Worm (Caenorhabditis elegans): ENCODE results near the gene cwp-5.

DNA sequence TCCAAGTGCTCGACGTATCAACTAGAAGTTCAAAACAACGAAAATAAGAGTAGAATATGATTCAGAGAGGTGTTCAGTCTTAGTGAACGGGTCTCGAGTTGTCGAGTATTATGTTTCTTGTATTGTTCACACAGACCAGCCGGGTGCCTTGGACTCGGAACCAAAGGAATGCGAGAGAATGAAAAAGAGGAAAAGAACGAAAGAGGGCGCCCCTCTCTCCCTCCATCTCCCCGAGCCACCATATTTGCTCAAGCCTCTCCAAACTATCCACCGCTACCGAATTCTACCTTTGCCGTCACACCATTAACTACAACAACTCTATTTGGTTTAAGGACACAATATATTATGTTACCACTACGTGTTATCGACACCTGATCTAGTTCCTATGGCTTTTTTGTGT is 28.0 kb downstream of the cwp-5 start:
- TF ChIP-seq ztf-3 (GFP tag; optimal IDR thresholded peaks at IDR 0.05) (no peak), B0336.3 (GFP tag; IDR thresholded peaks at IDR 0.05) (no peak), F55B11.4 (tag; optimal IDR thresholded peaks at IDR 0.05; ENCODE audit: borderline replicate concordance, insufficient read depth) (no peak), ama-1 (optimal IDR thresholded peaks at IDR 0.05) (no peak), ama-1 (GFP tag; optimal IDR thresholded peaks at IDR 0.05) (no peak), D2030.7 (GFP tag; IDR thresholded peaks at IDR 0.05) (no peak), mel-28 (tag; optimal IDR thresholded peaks at IDR 0.05; ENCODE audit: borderline replicate concordance) (no peak), unc-62 (GFP tag; optimal IDR thresholded peaks at IDR 0.05) (no peak), aptf-3 (GFP tag; IDR thresholded peaks at IDR 0.05) (no peak), die-1 (tag; optimal IDR thresholded peaks at IDR 0.05) (no peak), snpc-4 (GFP tag; optimal IDR thresholded peaks at IDR 0.05) (no peak), snpc-4 (tag; optimal IDR thresholded peaks at IDR 0.05) (no peak)

All from whole organism, young adult.